Worm (Caenorhabditis elegans) whole organism, midembryonic: ENCODE data around the gene ftt-2.
A peak's percentile ranks its signal among the peaks of the same experiment; 100 is the strongest.

Experiments used
- T22C8.4 ChIP-seq: fragments of 200-800 bp; sonication (Bioruptor generic); IDR thresholded peaks from 2 replicates; pipeline ENCODE4 v1.3.6; 2022; ENCODE audit warnings: missing genetic modification characterization, missing compliant biosample characterization
- cog-1 ChIP-seq: sonication (generic microtip); optimal IDR thresholded peaks from 2 replicates; lab custom pipeline; 2016; ENCODE audit warnings: missing genetic modification characterization, missing compliant biosample characterization
- flt-1 ChIP-seq: fragments of 200-800 bp; sonication (Bioruptor generic); IDR thresholded peaks from 2 replicates; pipeline ENCODE4 v1.3.6; 2022; ENCODE audit warnings: missing genetic modification characterization, missing compliant biosample characterization
- klf-2 ChIP-seq: fragments of 200-800 bp; sonication (Bioruptor generic); conservative IDR thresholded peaks from 2 replicates; pipeline ENCODE4 v1.3.6; 2022; ENCODE audit warnings: missing genetic modification reagents, missing genetic modification characterization, missing compliant biosample characterization
- med-1 ChIP-seq: sonication (generic microtip); optimal IDR thresholded peaks from 2 replicates; lab custom pipeline; 2017; ENCODE audit warnings: missing genetic modification characterization, mild to moderate bottlenecking, missing compliant biosample characterization, antibody characterized with exemption, missing genetic modification reagents; ENCODE audit not compliant: insufficient read depth
- ref-1 ChIP-seq: fragments of 200-800 bp; sonication (Bioruptor generic); conservative IDR thresholded peaks from 2 replicates; pipeline ENCODE4 v1.3.6; 2022; ENCODE audit warnings: missing genetic modification reagents, missing genetic modification characterization, missing compliant biosample characterization
- tab-1 ChIP-seq: fragments of 200-800 bp; sonication (Bioruptor generic); IDR thresholded peaks from 2 replicates; pipeline ENCODE4 v1.3.6; 2022; ENCODE audit warnings: missing genetic modification characterization, missing compliant biosample characterization
- ztf-23 ChIP-seq: fragments of 200-800 bp; sonication (Bioruptor generic); IDR thresholded peaks from 2 replicates; pipeline ENCODE4 v1.3.6; 2022; ENCODE audit warnings: missing genetic modification reagents, missing genetic modification characterization, missing compliant biosample characterization
- ztf-29 ChIP-seq: fragments of 200-800 bp; sonication (Bioruptor generic); IDR thresholded peaks from 2 replicates; pipeline ENCODE4 v1.3.6; 2022; ENCODE audit warnings: missing genetic modification reagents, missing genetic modification characterization, missing compliant biosample characterization

Gene ftt-2

DNA sequence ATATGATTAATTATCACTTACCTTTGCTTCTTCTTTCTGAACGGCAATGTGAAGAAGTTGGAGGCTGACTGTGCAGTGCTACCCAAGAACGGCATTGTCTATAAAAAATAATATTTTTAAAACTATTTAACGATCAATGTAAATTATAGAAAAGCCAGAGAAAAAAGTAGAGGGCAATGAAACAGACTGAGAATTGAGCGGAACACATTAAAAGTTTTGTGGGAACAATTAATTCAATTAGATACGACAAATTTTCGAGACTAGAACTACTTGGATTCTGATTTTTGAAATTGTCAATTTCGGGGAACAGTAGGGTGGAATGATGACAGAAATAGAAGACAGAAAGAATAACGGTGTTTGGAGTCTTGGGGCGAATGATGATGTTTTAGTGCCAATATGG is 13.6 kb downstream of the ftt-2 start, which contains the start of gene F52D10.2:
F52D10.2 (minus strand) TSS at position 101 of the 400 bp plus-strand sequence.
- TF ChIP-seq med-1 (GFP tag; lab: Kevin White, UChicago) = no peak
- TF ChIP-seq cog-1 = no peak
- TF ChIP-seq T22C8.4 (GFP tag; lab: Robert Waterston, UW) = no peak
- TF ChIP-seq ref-1 = no peak
- no peak for TF ChIP-seq klf-2
- no peak for TF ChIP-seq flt-1
- TF ChIP-seq tab-1 = no peak
- TF ChIP-seq ztf-29 = no peak
- no peak for TF ChIP-seq ztf-23 (GFP tag; lab: Robert Waterston, UW)

DNA sequence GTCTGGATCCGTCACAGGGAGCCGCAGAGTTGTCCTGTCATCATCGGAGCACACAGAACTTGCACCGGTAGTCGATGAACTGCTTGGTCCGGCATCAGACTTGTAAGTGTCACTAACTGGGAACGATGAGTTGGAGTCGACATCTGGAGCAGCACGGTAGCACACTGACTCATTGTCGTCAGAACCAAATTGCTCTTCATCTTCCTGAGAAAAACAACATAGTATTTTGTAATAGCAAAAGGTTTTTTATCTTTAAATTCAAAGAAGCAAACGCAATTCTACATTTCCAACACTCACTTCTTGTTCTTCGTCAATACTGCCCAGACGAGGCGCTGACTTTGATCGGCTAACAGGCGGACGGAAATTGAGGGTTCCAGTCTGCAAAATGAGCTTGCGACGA is 14.7 kb downstream of the ftt-2 start:
- TF ChIP-seq ztf-29 = no peak

- TF ChIP-seq T22C8.4 (GFP tag; lab: Robert Waterston, UW) (no peak), med-1 (GFP tag; lab: Kevin White, UChicago) (no peak), ztf-29 (no peak), flt-1 (no peak), klf-2 (no peak), tab-1 (no peak), ref-1 (no peak), ztf-23 (GFP tag; lab: Robert Waterston, UW) (no peak), cog-1 (no peak)
These were observed 19.3 kb downstream of the ftt-2 start for ce11 chrX:11585894-11586293.

DNA sequence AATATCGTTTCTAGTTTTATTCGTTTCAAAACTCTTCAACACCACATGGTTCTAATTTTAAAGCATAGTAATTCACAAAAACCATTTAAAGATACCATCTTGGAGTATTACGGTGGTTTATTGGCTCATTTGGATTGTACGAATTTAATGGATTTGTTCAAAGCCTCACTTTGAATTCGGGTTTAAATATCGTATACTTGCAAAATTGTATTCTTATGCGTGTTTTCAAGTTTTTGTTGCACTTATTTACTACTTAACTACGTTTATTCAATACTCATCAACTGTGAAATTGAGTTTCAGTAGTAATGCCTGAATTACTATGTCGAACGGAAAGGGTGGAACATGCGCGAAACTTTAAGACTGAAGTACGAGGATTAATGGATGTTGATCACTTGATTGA is 19.8 kb downstream of the ftt-2 start, which contains the start of gene abts-2:
abts-2 (plus strand) TSS at position 301 of the 400 bp plus-strand sequence.
- no peak for TF ChIP-seq flt-1
- TF ChIP-seq tab-1 = no peak
- TF ChIP-seq ref-1 = no peak
- TF ChIP-seq klf-2 = no peak
- TF ChIP-seq med-1 (GFP tag; lab: Kevin White, UChicago) = no peak
- TF ChIP-seq ztf-29 = no peak
- TF ChIP-seq cog-1 = no peak
- no peak for TF ChIP-seq T22C8.4 (GFP tag; lab: Robert Waterston, UW)
- TF ChIP-seq ztf-23 (GFP tag; lab: Robert Waterston, UW) = no peak

DNA sequence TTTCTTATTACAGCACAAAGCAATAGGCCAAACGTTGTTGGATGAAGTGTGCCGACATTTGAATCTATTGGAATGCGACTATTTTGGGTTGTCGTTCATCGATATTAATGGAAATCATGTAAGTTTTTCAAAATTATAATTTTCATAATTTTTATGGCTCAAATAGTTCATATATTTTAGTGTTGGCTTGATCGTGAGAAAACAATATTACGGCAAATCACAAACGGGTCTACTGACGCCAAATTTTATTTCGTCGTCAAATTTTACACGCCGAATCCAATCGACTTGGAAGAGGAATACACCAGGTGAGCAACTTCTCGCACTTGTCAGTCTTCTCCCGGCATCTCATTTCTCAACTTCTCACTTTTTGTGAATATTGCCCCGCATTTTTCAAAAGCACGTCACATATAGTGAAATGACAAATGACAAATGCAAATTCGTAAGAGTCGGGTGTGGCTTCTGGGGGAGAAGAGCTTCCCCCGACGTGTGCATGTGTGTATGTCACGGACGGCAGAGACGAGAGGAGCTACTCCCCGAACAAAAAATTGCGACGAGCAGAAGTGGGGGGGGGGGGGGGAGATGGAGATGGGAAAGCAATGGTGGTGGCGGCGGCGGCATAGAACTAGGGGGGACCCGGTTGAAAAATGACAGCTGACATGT is 28.7 kb downstream of the ftt-2 start:
- no peak for TF ChIP-seq klf-2
- 0 out of 2 replicates have a peak, but pooled peaks have one; percentile 32 for TF ChIP-seq flt-1

- no peak for TF ChIP-seq cog-1
- TF ChIP-seq tab-1 = no peak
- TF ChIP-seq ztf-23 (GFP tag; lab: Robert Waterston, UW) = no peak
- no peak for TF ChIP-seq klf-2
- no peak for TF ChIP-seq med-1 (GFP tag; lab: Kevin White, UChicago)
- no peak for TF ChIP-seq ref-1
- TF ChIP-seq T22C8.4 (GFP tag; lab: Robert Waterston, UW) = no peak
- TF ChIP-seq ztf-29 = no peak
- no peak for TF ChIP-seq flt-1
These were observed 31.1 kb downstream of the ftt-2 start for ce11 chrX:11574167-11574566.

ce11 chrX:11572205-11572604 is 33.0 kb downstream of the ftt-2 start, which contains the start of gene frm-3:
frm-3 (plus strand) TSS chrX:11572505.
- TF ChIP-seq ref-1 (no peak), med-1 (GFP tag; lab: Kevin White, UChicago) (no peak), flt-1 (no peak), tab-1 (no peak), T22C8.4 (GFP tag; lab: Robert Waterston, UW) (no peak), klf-2 (no peak), ztf-29 (no peak), cog-1 (no peak), ztf-23 (GFP tag; lab: Robert Waterston, UW) (no peak)

DNA sequence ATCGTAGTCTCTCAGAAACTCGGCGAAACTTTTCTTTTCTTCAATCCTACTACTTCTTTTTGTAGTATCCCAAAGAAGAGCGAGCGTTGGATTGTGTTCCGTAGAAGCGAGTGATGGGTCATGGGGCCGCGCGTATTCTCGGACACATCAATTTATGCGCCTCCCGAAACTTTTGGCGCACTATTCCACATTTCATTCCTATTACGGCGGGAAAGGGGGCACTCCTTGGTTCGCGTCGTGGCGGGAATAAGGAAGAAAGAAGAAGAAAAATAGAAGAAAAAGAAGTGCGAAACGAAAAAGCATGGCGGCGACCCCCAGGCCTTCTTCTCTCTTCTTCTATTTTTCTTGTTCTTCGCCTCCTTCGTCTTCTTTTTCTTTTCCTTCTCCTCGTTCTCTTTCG is 33.5 kb downstream of the ftt-2 start:
- TF ChIP-seq ref-1 (no peak), cog-1 (no peak), ztf-29 (no peak), tab-1 (no peak), med-1 (GFP tag; lab: Kevin White, UChicago) (no peak), klf-2 (no peak), flt-1 (no peak), ztf-23 (GFP tag; lab: Robert Waterston, UW) (no peak), T22C8.4 (GFP tag; lab: Robert Waterston, UW) (no peak)

ce11 chrX:11569744-11570359 is 35.4 kb downstream of the ftt-2 start:
- TF ChIP-seq flt-1 (0 out of 2 replicates have a peak, but pooled peaks have one; percentile 16), ztf-29 (no peak)

- no peak for TF ChIP-seq klf-2
- TF ChIP-seq cog-1 = peak; percentile 38
These were observed 41.6 kb downstream of the ftt-2 start, which contains the start of gene trpp-9 for ce11 chrX:11563663-11564062. trpp-9 (plus strand) TSS chrX:11563923.

- TF ChIP-seq ztf-29 (no peak), med-1 (GFP tag; lab: Kevin White, UChicago) (no peak), ref-1 (no peak), tab-1 (no peak), T22C8.4 (GFP tag; lab: Robert Waterston, UW) (no peak), cog-1 (no peak), flt-1 (no peak), ztf-23 (GFP tag; lab: Robert Waterston, UW) (no peak), klf-2 (no peak)
These were observed 44.6 kb downstream of the ftt-2 start, which contains the start of gene lev-8 for ce11 chrX:11560615-11561014. lev-8 (plus strand) TSS chrX:11560915.
